Worm (Caenorhabditis elegans) whole organism, late embryonic: ENCODE results near the gene maph-1.3.

Source experiments
- C38D4.7 ChIP-seq: fragments of 200-800 bp; sonication (Bioruptor generic); optimal IDR thresholded peaks from 2 replicates; lab custom pipeline; 2018; ENCODE audit warnings: mild to moderate bottlenecking, missing genetic modification characterization, moderate library complexity, missing compliant biosample characterization
- F13H6.1 ChIP-seq: sonication (generic microtip); optimal IDR thresholded peaks from 2 replicates; lab custom pipeline; 2016; ENCODE audit warnings: missing genetic modification characterization, missing compliant biosample characterization
- K02D7.2 ChIP-seq: sonication (generic microtip); optimal IDR thresholded peaks from 2 replicates; lab custom pipeline; 2017; ENCODE audit warnings: mild to moderate bottlenecking, missing genetic modification characterization, missing compliant biosample characterization
- K09A11.1 ChIP-seq: sonication (generic microtip); optimal IDR thresholded peaks from 2 replicates; lab custom pipeline; 2017; ENCODE audit warnings: antibody characterized with exemption, mild to moderate bottlenecking, missing genetic modification characterization, missing compliant biosample characterization; ENCODE audit not compliant: insufficient read depth
- T23F11.4 ChIP-seq: fragments of 200-800 bp; sonication (Bioruptor generic); optimal IDR thresholded peaks from 2 replicates; lab custom pipeline; 2018; ENCODE audit warnings: mild to moderate bottlenecking, missing genetic modification characterization, missing compliant biosample characterization
- Y22D7AL.16 ChIP-seq: sonication (generic microtip); optimal IDR thresholded peaks from 2 replicates; lab custom pipeline; 2016; ENCODE audit warnings: missing genetic modification characterization, missing compliant biosample characterization
- ama-1 ChIP-seq: fragments of 150-350 bp; optimal IDR thresholded peaks from 2 replicates; lab custom pipeline; 2014
- ceh-14 ChIP-seq: sonication (generic microtip); optimal IDR thresholded peaks from 2 replicates; lab custom pipeline; 2016; ENCODE audit warnings: missing genotype, missing genetic modification characterization, missing compliant biosample characterization
- ceh-18 ChIP-seq: sonication (generic microtip); optimal IDR thresholded peaks from 2 replicates; lab custom pipeline; 2016; ENCODE audit warnings: missing genetic modification characterization, missing compliant biosample characterization
- ceh-19 ChIP-seq: fragments of 200-800 bp; sonication (Bioruptor generic); optimal IDR thresholded peaks from 2 replicates; lab custom pipeline; 2018; ENCODE audit warnings: mild to moderate bottlenecking, missing genetic modification characterization, missing compliant biosample characterization
- ceh-2 ChIP-seq: sonication (generic microtip); optimal IDR thresholded peaks from 2 replicates; lab custom pipeline; 2016; ENCODE audit warnings: missing genotype, missing genetic modification characterization, missing compliant biosample characterization
- ceh-22 ChIP-seq: sonication (generic microtip); optimal IDR thresholded peaks from 2 replicates; lab custom pipeline; 2017; ENCODE audit warnings: missing biosample characterization, missing genetic modification characterization
- ceh-24 ChIP-seq: sonication (generic microtip); optimal IDR thresholded peaks from 2 replicates; lab custom pipeline; 2016; ENCODE audit warnings: mild to moderate bottlenecking, missing genetic modification characterization, missing compliant biosample characterization
- ceh-30 ChIP-seq: fragments of 150-350 bp; optimal IDR thresholded peaks from 2 replicates; lab custom pipeline; 2014; ENCODE audit warnings: missing biosample characterization, missing genetic modification characterization
- ceh-31 ChIP-seq: sonication (generic microtip); optimal IDR thresholded peaks from 2 replicates; lab custom pipeline; 2016; ENCODE audit warnings: missing genetic modification characterization, missing compliant biosample characterization
- ceh-45 ChIP-seq: fragments of 200-800 bp; sonication (Bioruptor generic); IDR thresholded peaks from 2 replicates; pipeline ENCODE4 v1.3.6; 2022; ENCODE audit warnings: missing genetic modification reagents, missing genetic modification characterization, missing compliant biosample characterization
- ceh-48 ChIP-seq: sonication (generic microtip); optimal IDR thresholded peaks from 2 replicates; lab custom pipeline; 2016; ENCODE audit warnings: missing genetic modification characterization, inconsistent platforms, missing compliant biosample characterization
- ceh-6 ChIP-seq: fragments of 200-800 bp; sonication (Bioruptor generic); optimal IDR thresholded peaks from 2 replicates; lab custom pipeline; 2018; ENCODE audit warnings: mild to moderate bottlenecking, missing genetic modification characterization, missing compliant biosample characterization
- ceh-9 ChIP-seq: sonication (generic microtip); optimal IDR thresholded peaks from 2 replicates; lab custom pipeline; 2016; ENCODE audit warnings: mild to moderate bottlenecking, missing genetic modification characterization, inconsistent platforms, missing compliant biosample characterization
- che-1 ChIP-seq: sonication (generic microtip); optimal IDR thresholded peaks from 2 replicates; lab custom pipeline; 2016; ENCODE audit warnings: mild to moderate bottlenecking, missing genetic modification characterization, missing compliant biosample characterization
- dmd-4 ChIP-seq: sonication (generic microtip); optimal IDR thresholded peaks from 2 replicates; lab custom pipeline; 2016; ENCODE audit warnings: borderline replicate concordance, missing genetic modification characterization, missing compliant biosample characterization
- dve-1 ChIP-seq: sonication (generic microtip); optimal IDR thresholded peaks from 2 replicates; lab custom pipeline; 2017; ENCODE audit warnings: antibody characterized with exemption, mild to moderate bottlenecking, missing genetic modification characterization, missing compliant biosample characterization
- elt-4 ChIP-seq: sonication (generic microtip); optimal IDR thresholded peaks from 2 replicates; lab custom pipeline; 2016; ENCODE audit warnings: missing genetic modification characterization, missing compliant biosample characterization
- ets-4 ChIP-seq: sonication (generic microtip); optimal IDR thresholded peaks from 2 replicates; lab custom pipeline; 2016; ENCODE audit warnings: missing genetic modification characterization, missing compliant biosample characterization
- fax-1 ChIP-seq: sonication (generic microtip); optimal IDR thresholded peaks from 2 replicates; lab custom pipeline; 2016; ENCODE audit warnings: missing genotype, missing genetic modification characterization, missing compliant biosample characterization
- fkh-10 ChIP-seq: fragments of 150-350 bp; optimal IDR thresholded peaks from 2 replicates; lab custom pipeline; 2014; ENCODE audit warnings: missing biosample characterization, missing genetic modification reagents, missing genetic modification characterization
- fkh-6 ChIP-seq: sonication (generic microtip); optimal IDR thresholded peaks from 2 replicates; lab custom pipeline; 2016; ENCODE audit warnings: missing genetic modification characterization, missing compliant biosample characterization
- gmeb-2 ChIP-seq: sonication (generic microtip); optimal IDR thresholded peaks from 2 replicates; lab custom pipeline; 2016; ENCODE audit warnings: missing genetic modification characterization, inconsistent platforms, missing compliant biosample characterization
- hlh-13 ChIP-seq: fragments of 200-800 bp; sonication (Bioruptor generic); optimal IDR thresholded peaks from 2 replicates; lab custom pipeline; 2018; ENCODE audit warnings: mild to moderate bottlenecking, missing genetic modification characterization, missing compliant biosample characterization
- hlh-15 ChIP-seq: sonication (generic microtip); optimal IDR thresholded peaks from 2 replicates; lab custom pipeline; 2016; ENCODE audit warnings: missing genetic modification characterization, missing compliant biosample characterization
- hlh-30 ChIP-seq: sonication (generic microtip); optimal IDR thresholded peaks from 2 replicates; lab custom pipeline; 2017; ENCODE audit warnings: antibody characterized with exemption, missing genetic modification characterization, missing compliant biosample characterization; ENCODE audit not compliant: insufficient read depth
- hlh-6 ChIP-seq: sonication (generic microtip); optimal IDR thresholded peaks from 2 replicates; lab custom pipeline; 2016; ENCODE audit warnings: missing genotype, missing genetic modification characterization, missing compliant biosample characterization
- lim-6 ChIP-seq: sonication (generic microtip); optimal IDR thresholded peaks from 2 replicates; lab custom pipeline; 2016; ENCODE audit warnings: missing genetic modification characterization, missing compliant biosample characterization
- lin-11 ChIP-seq: fragments of 200-800 bp; sonication (Bioruptor generic); optimal IDR thresholded peaks from 2 replicates; lab custom pipeline; 2018; ENCODE audit warnings: mild to moderate bottlenecking, missing genetic modification characterization, missing compliant biosample characterization
- madf-2 ChIP-seq: sonication (generic microtip); optimal IDR thresholded peaks from 2 replicates; lab custom pipeline; 2017; ENCODE audit warnings: missing genetic modification characterization, missing compliant biosample characterization
- nhr-11 ChIP-seq: fragments of 150-350 bp; optimal IDR thresholded peaks from 2 replicates; lab custom pipeline; 2014; ENCODE audit warnings: missing biosample characterization, missing genetic modification characterization
- npax-4 ChIP-seq: sonication (generic microtip); optimal IDR thresholded peaks from 2 replicates; lab custom pipeline; 2016; ENCODE audit warnings: missing genetic modification characterization, missing compliant biosample characterization
- odd-2 ChIP-seq: sonication (generic microtip); optimal IDR thresholded peaks from 2 replicates; lab custom pipeline; 2017; ENCODE audit warnings: antibody characterized with exemption, mild to moderate bottlenecking, missing genetic modification characterization, missing compliant biosample characterization
- pha-2 ChIP-seq: sonication (generic microtip); optimal IDR thresholded peaks from 2 replicates; lab custom pipeline; 2017; ENCODE audit warnings: mild to moderate bottlenecking, missing genetic modification characterization, missing compliant biosample characterization
- pqm-1 ChIP-seq: sonication (generic microtip); optimal IDR thresholded peaks from 2 replicates; lab custom pipeline; 2016; ENCODE audit warnings: missing genetic modification characterization, missing compliant biosample characterization
- ref-2 ChIP-seq: sonication (generic microtip); optimal IDR thresholded peaks from 2 replicates; lab custom pipeline; 2016; ENCODE audit warnings: missing genetic modification characterization, missing compliant biosample characterization
- sox-2 ChIP-seq: fragments of 200-800 bp; sonication (Bioruptor generic); IDR thresholded peaks from 2 replicates; pipeline ENCODE4 v1.3.6; 2022; ENCODE audit warnings: missing genetic modification reagents, missing genetic modification characterization, missing compliant biosample characterization
- sox-4 ChIP-seq: sonication (generic microtip); optimal IDR thresholded peaks from 2 replicates; lab custom pipeline; 2017; ENCODE audit warnings: mild to moderate bottlenecking, missing genetic modification characterization, inconsistent platforms, missing compliant biosample characterization
- syd-9 ChIP-seq: sonication (generic microtip); optimal IDR thresholded peaks from 2 replicates; lab custom pipeline; 2016; ENCODE audit warnings: mild to moderate bottlenecking, missing genetic modification characterization, moderate library complexity, missing compliant biosample characterization
- tbx-2 ChIP-seq: sonication (generic microtip); optimal IDR thresholded peaks from 2 replicates; lab custom pipeline; 2016; ENCODE audit warnings: missing genetic modification characterization, missing compliant biosample characterization
- tbx-7 ChIP-seq: sonication (generic microtip); optimal IDR thresholded peaks from 2 replicates; lab custom pipeline; 2016; ENCODE audit warnings: missing genotype, missing genetic modification characterization, missing compliant biosample characterization
- ttx-3 ChIP-seq: sonication (generic microtip); optimal IDR thresholded peaks from 2 replicates; lab custom pipeline; 2016; ENCODE audit warnings: missing genetic modification reagents, missing genetic modification characterization, missing compliant biosample characterization
- unc-3 ChIP-seq, 2 experiments: fragments of 200-800 bp in 1 of 2; sonication (Bioruptor generic) in 1 of 2; sonication (generic microtip) in 1 of 2; conservative IDR thresholded peaks in 1 of 2; optimal IDR thresholded peaks in 1 of 2; 2 replicates each; pipeline versions ENCODE4 v1.3.6 to Lab custom; 2016 to 2022; ENCODE audit warnings: missing compliant biosample characterization in 2 of 2, missing genetic modification characterization in 2 of 2, missing genetic modification reagents in 1 of 2
- unc-55 ChIP-seq: sonication (generic microtip); optimal IDR thresholded peaks from 2 replicates; lab custom pipeline; 2017; ENCODE audit warnings: missing biosample characterization, missing genetic modification reagents, missing genetic modification characterization
- unc-86 ChIP-seq: sonication (generic microtip); optimal IDR thresholded peaks from 2 replicates; lab custom pipeline; 2016; ENCODE audit warnings: missing genetic modification characterization, missing compliant biosample characterization
- zip-5 ChIP-seq: sonication (generic microtip); optimal IDR thresholded peaks from 2 replicates; lab custom pipeline; 2016; ENCODE audit warnings: missing genetic modification characterization, missing compliant biosample characterization

maph-1.3 gene

ce11 chrIII:3819579-3819978, 25.1 kb upstream of the maph-1.3 start, which contains the start of gene dpy-27:
Gene dpy-27 (minus strand): TSS chrIII:3819679.
- TF ChIP-seq ceh-6 (no peak), unc-3 (GFP tag; conservative IDR thresholded peaks at IDR 0.05; lab: Robert Waterston, UW) (no peak), unc-3 (tag; optimal IDR thresholded peaks at IDR 0.05; lab: Kevin White, UChicago) (no peak), F13H6.1 (no peak), sox-4 (tag; lab: Kevin White, UChicago) (no peak), ceh-31 (tag; lab: Kevin White, UChicago) (no peak), syd-9 (tag; lab: Kevin White, UChicago) (no peak), hlh-15 (tag; lab: Kevin White, UChicago) (no peak)

- TF ChIP-seq ceh-2 (tag; lab: Kevin White, UChicago) (peak; percentile 39), ceh-45 (GFP tag; lab: Robert Waterston, UW) (no peak), ceh-9 (tag; lab: Kevin White, UChicago) (no peak), K02D7.2 (tag; lab: Kevin White, UChicago) (no peak), nhr-11 (no peak), tbx-7 (tag; lab: Kevin White, UChicago) (no peak), ref-2 (peak; percentile 69), lim-6 (tag; lab: Kevin White, UChicago) (no peak), unc-86 (tag; lab: Kevin White, UChicago) (no peak), gmeb-2 (tag; lab: Kevin White, UChicago) (no peak), hlh-13 (GFP tag; lab: Kevin White, UChicago) (no peak), che-1 (tag; lab: Kevin White, UChicago) (no peak), ttx-3 (tag; lab: Kevin White, UChicago) (no peak), lin-11 (no peak), ceh-19 (GFP tag; lab: Kevin White, UChicago) (peak; percentile 20), ceh-24 (tag; lab: Kevin White, UChicago) (no peak), C38D4.7 (GFP tag; lab: Kevin White, UChicago) (no peak), hlh-6 (no peak), tbx-2 (tag; lab: Kevin White, UChicago) (peak; percentile 71), ets-4 (no peak), ceh-18 (tag; lab: Kevin White, UChicago) (peak; percentile 53), fax-1 (tag; lab: Kevin White, UChicago) (no peak), hlh-30 (tag; lab: Kevin White, UChicago) (peak; percentile 77), sox-2 (no peak), ceh-31 (tag; lab: Kevin White, UChicago) (peak; percentile 81), unc-55 (GFP tag; lab: Kevin White, UChicago) (peak; percentile 96), odd-2 (tag; lab: Kevin White, UChicago) (no peak), npax-4 (tag; lab: Kevin White, UChicago) (no peak), dmd-4 (tag; lab: Kevin White, UChicago) (no peak), unc-3 (GFP tag; conservative IDR thresholded peaks at IDR 0.05; lab: Robert Waterston, UW) (no peak), unc-3 (tag; optimal IDR thresholded peaks at IDR 0.05; lab: Kevin White, UChicago) (no peak), pha-2 (tag; lab: Kevin White, UChicago) (no peak), dve-1 (tag; lab: Kevin White, UChicago) (no peak), madf-2 (tag; lab: Kevin White, UChicago) (no peak), fkh-6 (tag; lab: Kevin White, UChicago) (no peak), zip-5 (no peak), ceh-48 (tag; lab: Kevin White, UChicago) (no peak), ceh-14 (tag; lab: Kevin White, UChicago) (peak; percentile 44), F13H6.1 (no peak), T23F11.4 (GFP tag; lab: Kevin White, UChicago) (no peak), hlh-15 (tag; lab: Kevin White, UChicago) (no peak), fkh-10 (GFP tag; lab: Kevin White, UChicago) (no peak), elt-4 (tag; lab: Kevin White, UChicago) (no peak), ama-1 (lab: Kevin White, UChicago) (peak; percentile 16), ceh-22 (tag; lab: Kevin White, UChicago) (no peak), pqm-1 (tag; lab: Kevin White, UChicago) (no peak), K09A11.1 (tag; lab: Kevin White, UChicago) (no peak), Y22D7AL.16 (tag; lab: Kevin White, UChicago) (no peak), ceh-30 (peak; percentile 55)
These were observed 24.6 kb upstream of the maph-1.3 start for ce11 chrIII:3820134-3820533.
